Fruit fly (Drosophila melanogaster) Kc167 (cell line): ENCODE results near the gene Pex3.

Source experiments
- insv ChIP-seq: fragments of >200 bp; optimal IDR thresholded peaks from 3 replicates; lab custom pipeline; 2018; ENCODE audit warnings: missing external identifiers
- psq ChIP-seq: fragments of >200 bp; optimal IDR thresholded peaks from 2 replicates; lab custom pipeline; 2017; ENCODE audit warnings: missing external identifiers

dm6 chr3L:15195548-15195947 lies 51.4 kb downstream of the Pex3 start:
- TF ChIP-seq insv (lab: Kevin White, UChicago), result no peak
- no peak for TF ChIP-seq psq (lab: Kevin White, UChicago)
